Worm (Caenorhabditis elegans) whole organism, L1 larva: ENCODE results near the gene sra-8.
A peak's percentile ranks its signal among the peaks of the same experiment; 100 is the strongest.

ENCODE experiments used
- F16B12.6 ChIP-seq: fragments of 150-350 bp; optimal IDR thresholded peaks from 2 replicates; lab custom pipeline; 2014; ENCODE audit warnings: missing biosample characterization, missing genetic modification characterization
- blmp-1 ChIP-seq: fragments of 150-350 bp; optimal IDR thresholded peaks from 2 replicates; lab custom pipeline; 2014; ENCODE audit warnings: missing biosample characterization, missing genetic modification characterization
- ceh-8 ChIP-seq: fragments of 200-800 bp; sonication (Bioruptor generic); optimal IDR thresholded peaks from 2 replicates; lab custom pipeline; 2018; ENCODE audit warnings: mild to moderate bottlenecking, missing genetic modification characterization, moderate library complexity, missing compliant biosample characterization
- dpl-1 ChIP-seq, 3 experiments: fragments of 150-350 bp in 2 of 3; sonication (generic microtip) in 1 of 3; optimal IDR thresholded peaks; 2 replicates each; lab custom pipeline; 2014 to 2017; ENCODE audit warnings: missing biosample characterization in 3 of 3, missing genetic modification characterization in 3 of 3, missing genetic modification reagents in 3 of 3
- efl-1 ChIP-seq, 4 experiments: fragments of 150-350 bp; optimal IDR thresholded peaks in 3 of 4; peaks in 1 of 4; 1 replicate in 1 of 4; 2 replicates in 3 of 4; lab custom pipeline; 2014; ENCODE audit warnings: missing biosample characterization in 2 of 4, missing genetic modification characterization in 2 of 4, missing genetic modification reagents in 2 of 4
- egl-27 ChIP-seq, 2 experiments: fragments of 150-350 bp in 1 of 2; sonication (generic microtip); optimal IDR thresholded peaks; 3 replicates each; lab custom pipeline; 2017 to 2018; ENCODE audit warnings: missing biosample characterization in 2 of 2, missing genetic modification characterization in 2 of 2, missing genetic modification reagents in 2 of 2
- elt-2 ChIP-seq: sonication (generic microtip); optimal IDR thresholded peaks from 2 replicates; lab custom pipeline; 2016; ENCODE audit warnings: missing genetic modification characterization, mild to moderate bottlenecking, inconsistent platforms, missing compliant biosample characterization, missing genetic modification reagents
- elt-3 ChIP-seq, 6 experiments: fragments of 150-350 bp in 1 of 6; sonication (generic microtip); optimal IDR thresholded peaks; 2 replicates each; lab custom pipeline; 2017 to 2018; ENCODE audit warnings: missing biosample characterization in 6 of 6, missing genetic modification characterization in 6 of 6, inconsistent platforms in 1 of 6
- fkh-10 ChIP-seq: sonication (generic microtip); optimal IDR thresholded peaks from 2 replicates; lab custom pipeline; 2017; ENCODE audit warnings: missing biosample characterization, missing genetic modification reagents, missing genetic modification characterization
- fkh-4 ChIP-seq: sonication (generic microtip); optimal IDR thresholded peaks from 2 replicates; lab custom pipeline; 2016; ENCODE audit warnings: missing compliant biosample characterization, missing genetic modification characterization, borderline replicate concordance
- fkh-8 ChIP-seq: sonication (generic microtip); optimal IDR thresholded peaks from 2 replicates; lab custom pipeline; 2016; ENCODE audit warnings: mild to moderate bottlenecking, missing genetic modification characterization, missing compliant biosample characterization
- grh-1 ChIP-seq: fragments of 200-800 bp; sonication (Bioruptor generic); IDR thresholded peaks from 2 replicates; pipeline ENCODE4 v1.3.6; 2022; ENCODE audit warnings: missing genetic modification reagents, missing genetic modification characterization, missing compliant biosample characterization
- hpl-2 ChIP-seq: fragments of 150-350 bp; optimal IDR thresholded peaks from 2 replicates; lab custom pipeline; 2014; ENCODE audit warnings: missing biosample characterization, missing genetic modification reagents, missing genetic modification characterization
- lin-13 ChIP-seq: fragments of 150-350 bp; optimal IDR thresholded peaks from 2 replicates; lab custom pipeline; 2014; ENCODE audit warnings: missing biosample characterization, missing genetic modification reagents, missing genetic modification characterization
- lin-14 ChIP-seq: fragments of 200-800 bp; sonication (Bioruptor generic); optimal IDR thresholded peaks from 2 replicates; lab custom pipeline; 2018; ENCODE audit warnings: mild to moderate bottlenecking, missing genetic modification characterization, moderate library complexity, missing compliant biosample characterization
- lin-15B ChIP-seq: fragments of 150-350 bp; sonication (generic microtip); optimal IDR thresholded peaks from 3 replicates; lab custom pipeline; 2014; ENCODE audit warnings: missing biosample characterization, missing genetic modification characterization
- lin-39 ChIP-seq: fragments of 150-350 bp; optimal IDR thresholded peaks from 2 replicates; lab custom pipeline; 2014; ENCODE audit warnings: missing biosample characterization, missing genetic modification reagents, missing genetic modification characterization
- lir-3 ChIP-seq: sonication (generic microtip); optimal IDR thresholded peaks from 2 replicates; lab custom pipeline; 2016; ENCODE audit warnings: mild to moderate bottlenecking, missing genetic modification characterization, moderate library complexity, missing compliant biosample characterization; ENCODE audit not compliant: poor library complexity
- mab-9 ChIP-seq: fragments of 200-800 bp; sonication (Bioruptor generic); IDR thresholded peaks from 2 replicates; pipeline ENCODE4 v1.3.6; 2022; ENCODE audit warnings: missing genetic modification reagents, missing genetic modification characterization, missing compliant biosample characterization
- nhr-237 ChIP-seq: fragments of 150-350 bp; optimal IDR thresholded peaks from 2 replicates; lab custom pipeline; 2014; ENCODE audit warnings: missing biosample characterization, missing genetic modification characterization
- nhr-47 ChIP-seq: sonication (generic microtip); optimal IDR thresholded peaks from 2 replicates; lab custom pipeline; 2016; ENCODE audit warnings: mild to moderate bottlenecking, missing genetic modification characterization, moderate library complexity, missing compliant biosample characterization
- nhr-71 ChIP-seq: sonication (generic microtip); optimal IDR thresholded peaks from 2 replicates; lab custom pipeline; 2016; ENCODE audit warnings: mild to moderate bottlenecking, missing genetic modification characterization, moderate library complexity, missing compliant biosample characterization
- nhr-85 ChIP-seq: sonication (generic microtip); peaks from one replicate; lab custom pipeline; 2016; ENCODE audit warnings: missing genetic modification characterization, inconsistent platforms, missing compliant biosample characterization
- pag-3 ChIP-seq: sonication (generic microtip); optimal IDR thresholded peaks from 2 replicates; lab custom pipeline; 2017; ENCODE audit warnings: missing genetic modification characterization, mild to moderate bottlenecking, missing compliant biosample characterization, antibody characterized with exemption, borderline replicate concordance; ENCODE audit not compliant: insufficient read depth
- skn-1 ChIP-seq: fragments of 150-350 bp; optimal IDR thresholded peaks from 2 replicates; lab custom pipeline; 2014; ENCODE audit warnings: missing biosample characterization, missing genetic modification characterization
- sptf-1 ChIP-seq: fragments of 150-350 bp; optimal IDR thresholded peaks from 2 replicates; lab custom pipeline; 2014; ENCODE audit warnings: missing biosample characterization, missing genetic modification characterization
- sup-37 ChIP-seq: fragments of 200-800 bp; sonication (Bioruptor generic); optimal IDR thresholded peaks from 2 replicates; lab custom pipeline; 2018; ENCODE audit warnings: mild to moderate bottlenecking, missing genetic modification characterization, missing compliant biosample characterization
- tlp-1 ChIP-seq: fragments of 150-350 bp; optimal IDR thresholded peaks from 2 replicates; lab custom pipeline; 2014; ENCODE audit warnings: missing biosample characterization, missing genetic modification characterization
- unc-30 ChIP-seq: sonication (generic microtip); optimal IDR thresholded peaks from 2 replicates; lab custom pipeline; 2017; ENCODE audit warnings: missing biosample characterization, missing genetic modification characterization
- unc-86 ChIP-seq: sonication (generic microtip); optimal IDR thresholded peaks from 2 replicates; lab custom pipeline; 2016; ENCODE audit warnings: missing genetic modification characterization, missing compliant biosample characterization
- vab-15 ChIP-seq: sonication (generic microtip); optimal IDR thresholded peaks from 2 replicates; lab custom pipeline; 2017; ENCODE audit warnings: missing genotype, mild to moderate bottlenecking, missing genetic modification characterization, missing compliant biosample characterization
- xbp-1 ChIP-seq: sonication (generic microtip); optimal IDR thresholded peaks from 2 replicates; lab custom pipeline; 2016; ENCODE audit warnings: missing genetic modification characterization, missing compliant biosample characterization
- zag-1 ChIP-seq: fragments of 150-350 bp; optimal IDR thresholded peaks from 2 replicates; lab custom pipeline; 2014; ENCODE audit warnings: missing biosample characterization, missing genetic modification characterization
- zip-4 ChIP-seq: fragments of 200-800 bp; sonication (Bioruptor generic); optimal IDR thresholded peaks from 2 replicates; lab custom pipeline; 2018; ENCODE audit warnings: mild to moderate bottlenecking, missing genetic modification characterization, moderate library complexity, missing compliant biosample characterization
- ztf-4 ChIP-seq: fragments of 150-350 bp; optimal IDR thresholded peaks from 2 replicates; lab custom pipeline; 2014; ENCODE audit warnings: missing biosample characterization, missing genetic modification characterization

The sra-8 gene

ce11 chrII:9574406-9574805 is 36.9 kb downstream of the sra-8 start:
- TF ChIP-seq unc-30, result no peak
- TF ChIP-seq blmp-1 (tag; lab: Kevin White, UChicago), result peak; percentile 10
- TF ChIP-seq elt-3 (tag; optimal IDR thresholded peaks at IDR 0.05; lab: Kevin White, UChicago), result no peak
- TF ChIP-seq xbp-1 (tag; lab: Kevin White, UChicago), result no peak
- peak; percentile 22 for TF ChIP-seq fkh-8
- no peak for TF ChIP-seq tlp-1 (tag; lab: Kevin White, UChicago)
- no peak for TF ChIP-seq efl-1 (optimal IDR thresholded peaks at IDR 0.05; lab: Kevin White, UChicago)
- TF ChIP-seq efl-1 (GFP tag; optimal IDR thresholded peaks at IDR 0.05 in 1 of 2; lab: Kevin White, UChicago), result peak in 1 of 2 experiments; percentile 65
- TF ChIP-seq grh-1 (GFP tag; lab: Robert Waterston, UW), result 0 out of 2 replicates have a peak, but pooled peaks have one; percentile 28
- peak; percentile 46 for TF ChIP-seq lin-14 (GFP tag; lab: Kevin White, UChicago)
- no peak for TF ChIP-seq egl-27 (tag; optimal IDR thresholded peaks at IDR 0.05; lab: Kevin White, UChicago)

- TF ChIP-seq efl-1 (optimal IDR thresholded peaks at IDR 0.05; lab: Kevin White, UChicago) (no peak), efl-1 (GFP tag; optimal IDR thresholded peaks at IDR 0.05 in 1 of 2; lab: Kevin White, UChicago) (peak in 1 of 2 experiments; percentile 61), fkh-4 (tag; lab: Kevin White, UChicago) (no peak)
Observed at ce11 chrII:9575670-9576069, 38.1 kb downstream of the sra-8 start, which contains the start of gene exc-7. exc-7 (plus strand) TSS chrII:9575970.

- TF ChIP-seq tlp-1 (tag; lab: Kevin White, UChicago) (no peak), blmp-1 (tag; lab: Kevin White, UChicago) (no peak), lin-13 (GFP tag; lab: Kevin White, UChicago) (no peak), F16B12.6 (tag; lab: Kevin White, UChicago) (no peak), lin-14 (GFP tag; lab: Kevin White, UChicago) (peak; percentile 15), lin-39 (tag; lab: Kevin White, UChicago) (no peak), dpl-1 (GFP tag; optimal IDR thresholded peaks at IDR 0.05; lab: Kevin White, UChicago) (no peak)
Observed at ce11 chrII:9576707-9577106, 39.2 kb downstream of the sra-8 start.

- TF ChIP-seq mab-9 (GFP tag; lab: Robert Waterston, UW), result no peak
- TF ChIP-seq nhr-71 (tag; lab: Kevin White, UChicago), result no peak
- no peak for TF ChIP-seq fkh-10 (GFP tag; lab: Kevin White, UChicago)
- TF ChIP-seq skn-1 (tag; lab: Kevin White, UChicago), result no peak
- TF ChIP-seq sptf-1 (tag; lab: Kevin White, UChicago), result no peak
- TF ChIP-seq hpl-2 (GFP tag; lab: Kevin White, UChicago), result no peak
- TF ChIP-seq vab-15 (tag; lab: Kevin White, UChicago), result no peak
- no peak for TF ChIP-seq elt-2 (tag; lab: Kevin White, UChicago)
- TF ChIP-seq lin-14 (GFP tag; lab: Kevin White, UChicago), result no peak
- no peak for TF ChIP-seq lir-3 (tag; lab: Kevin White, UChicago)
- no peak for TF ChIP-seq zip-4 (GFP tag; lab: Kevin White, UChicago)
- TF ChIP-seq ceh-8 (GFP tag; lab: Kevin White, UChicago), result no peak
- TF ChIP-seq nhr-85 (tag; lab: Kevin White, UChicago), result no peak
- TF ChIP-seq xbp-1 (tag; lab: Kevin White, UChicago), result no peak
- TF ChIP-seq unc-86 (tag; lab: Kevin White, UChicago), result no peak
- no peak for TF ChIP-seq nhr-47 (tag; lab: Kevin White, UChicago)
- no peak for TF ChIP-seq ztf-4
Observed at ce11 chrII:9577630-9578029, 40.1 kb downstream of the sra-8 start.

ce11 chrII:9583461-9583860 is 45.9 kb downstream of the sra-8 start, which contains the start of gene wee-1.1:
wee-1.1 (minus strand) TSS chrII:9583561.
- no peak for TF ChIP-seq zip-4 (GFP tag; lab: Kevin White, UChicago)
- TF ChIP-seq zag-1 (tag; lab: Kevin White, UChicago), result no peak
- TF ChIP-seq lin-39 (tag; lab: Kevin White, UChicago), result no peak
- TF ChIP-seq lin-15B (tag; lab: Kevin White, UChicago), result no peak
- TF ChIP-seq sup-37 (GFP tag; lab: Kevin White, UChicago), result no peak
- TF ChIP-seq pag-3 (tag; lab: Kevin White, UChicago), result no peak
- no peak for TF ChIP-seq nhr-237 (tag; lab: Kevin White, UChicago)
- TF ChIP-seq, all 84 proteins: peak for 0
